Fruit fly (Drosophila melanogaster) whole organism, embryonic: ENCODE measurements around the gene CG5934.

Experiments
- Aef1 ChIP-seq: fragments of 200-800 bp; sonication (Bioruptor generic); IDR thresholded peaks from 3 replicates; pipeline ENCODE4 v1.3.6; 2022; ENCODE audit warnings: missing biosample characterization, missing genetic modification characterization
- Atf-2 ChIP-seq: fragments of 200-800 bp; sonication (Bioruptor generic); optimal IDR thresholded peaks from 2 replicates; lab custom pipeline; 2016; ENCODE audit warnings: missing biosample characterization, missing genetic modification characterization
- CG10147 ChIP-seq: fragments of 200-800 bp; sonication (Bioruptor generic); optimal IDR thresholded peaks from 2 replicates; lab custom pipeline; 2019; ENCODE audit warnings: missing biosample characterization, mild to moderate bottlenecking, missing genetic modification characterization, moderate library complexity
- CG10209 ChIP-seq: fragments of 200-800 bp; sonication (Bioruptor generic); optimal IDR thresholded peaks from 3 replicates; lab custom pipeline; 2017; ENCODE audit warnings: missing biosample characterization, mild to moderate bottlenecking, missing genetic modification characterization, missing genetic modification reagents
- CG10654 ChIP-seq: fragments of 200-800 bp; sonication (Bioruptor generic); optimal IDR thresholded peaks from 2 replicates; lab custom pipeline; 2016; ENCODE audit warnings: missing biosample characterization, missing genetic modification characterization
- CG10979 ChIP-seq: fragments of 200-800 bp; sonication (Bioruptor generic); optimal IDR thresholded peaks from 2 replicates; lab custom pipeline; 2018; ENCODE audit warnings: missing biosample characterization, mild to moderate bottlenecking, missing genetic modification characterization, moderate library complexity
- CG11696 ChIP-seq: fragments of 200-800 bp; sonication (Bioruptor generic); IDR thresholded peaks from 2 replicates; pipeline ENCODE4 v1.3.6; 2022; ENCODE audit warnings: missing biosample characterization, missing genetic modification characterization
- CG11723 ChIP-seq: fragments of 200-800 bp; sonication (Bioruptor generic); optimal IDR thresholded peaks from 2 replicates; lab custom pipeline; 2017; ENCODE audit warnings: missing biosample characterization, mild to moderate bottlenecking, missing genetic modification characterization
- CG13424 ChIP-seq: fragments of 200-800 bp; sonication (Bioruptor generic); optimal IDR thresholded peaks from 2 replicates; lab custom pipeline; 2019; ENCODE audit warnings: missing biosample characterization, mild to moderate bottlenecking, missing genetic modification characterization, moderate library complexity
- CG13894 ChIP-seq: fragments of 200-800 bp; sonication (Bioruptor generic); optimal IDR thresholded peaks from 3 replicates; lab custom pipeline; 2018; ENCODE audit warnings: missing biosample characterization, mild to moderate bottlenecking, missing genetic modification characterization, moderate library complexity
- CG14014 ChIP-seq: fragments of 200-800 bp; sonication (Bioruptor generic); IDR thresholded peaks from 2 replicates; pipeline ENCODE4 v1.3.6; 2022; ENCODE audit warnings: missing biosample characterization, missing genetic modification characterization
- CG15269 ChIP-seq: fragments of 200-800 bp; sonication (Bioruptor generic); optimal IDR thresholded peaks from 2 replicates; lab custom pipeline; 2018; ENCODE audit warnings: missing biosample characterization, mild to moderate bottlenecking, missing genetic modification characterization, moderate library complexity
- CG30431 ChIP-seq: fragments of 200-800 bp; sonication (Bioruptor generic); optimal IDR thresholded peaks from 2 replicates; lab custom pipeline; 2017; ENCODE audit warnings: missing biosample characterization, missing genetic modification characterization
- CG32532 ChIP-seq: fragments of 200-800 bp; sonication (Bioruptor generic); IDR thresholded peaks from 2 replicates; pipeline ENCODE4 v1.3.6; 2022; ENCODE audit warnings: missing biosample characterization, missing genetic modification characterization
- CG32772 ChIP-seq: fragments of 200-800 bp; sonication (Bioruptor generic); IDR thresholded peaks from 2 replicates; pipeline ENCODE4 v1.3.6; 2022; ENCODE audit warnings: missing biosample characterization, missing genetic modification characterization
- CG33557 ChIP-seq: fragments of 200-800 bp; sonication (Bioruptor generic); optimal IDR thresholded peaks from 2 replicates; lab custom pipeline; 2019; ENCODE audit warnings: missing biosample characterization, mild to moderate bottlenecking, missing genetic modification characterization, moderate library complexity
- CG3407 ChIP-seq: fragments of 200-800 bp; sonication (Bioruptor generic); optimal IDR thresholded peaks from 2 replicates; lab custom pipeline; 2018; ENCODE audit warnings: missing biosample characterization, mild to moderate bottlenecking, missing genetic modification characterization
- CG4730 ChIP-seq: fragments of 200-800 bp; sonication (Bioruptor generic); IDR thresholded peaks from 2 replicates; pipeline ENCODE4 v1.3.6; 2022; ENCODE audit warnings: missing biosample characterization, missing genetic modification characterization
- CG8290 ChIP-seq, 3 experiments: fragments of 200-800 bp; sonication (Bioruptor generic); optimal IDR thresholded peaks; 2 replicates each; lab custom pipeline; 2016 to 2019; ENCODE audit warnings: missing biosample characterization in 3 of 3, missing genetic modification characterization in 3 of 3, mild to moderate bottlenecking in 2 of 3, moderate library complexity in 1 of 3
- CG8388 ChIP-seq: fragments of 200-800 bp; sonication (Bioruptor generic); optimal IDR thresholded peaks from 2 replicates; lab custom pipeline; 2019; ENCODE audit warnings: missing biosample characterization, mild to moderate bottlenecking, missing genetic modification characterization, moderate library complexity
- CG8924 ChIP-seq: fragments of 200-800 bp; optimal IDR thresholded peaks from 3 replicates; lab custom pipeline; 2019; ENCODE audit warnings: missing biosample characterization, mild to moderate bottlenecking, missing genetic modification characterization, moderate library complexity
- CG9215 ChIP-seq: fragments of 200-800 bp; sonication (Bioruptor generic); IDR thresholded peaks from 2 replicates; pipeline ENCODE4 v1.3.6; 2022; ENCODE audit warnings: missing biosample characterization, missing genetic modification characterization
- CG9817 ChIP-seq: fragments of 200-800 bp; sonication (Bioruptor generic); optimal IDR thresholded peaks from 2 replicates; lab custom pipeline; 2018; ENCODE audit warnings: missing biosample characterization, mild to moderate bottlenecking, missing genetic modification characterization, moderate library complexity
- CkIIα-i1 ChIP-seq: fragments of 200-800 bp; sonication (Bioruptor generic); IDR thresholded peaks from 2 replicates; pipeline ENCODE4 v1.3.6; 2022; ENCODE audit warnings: missing biosample characterization, missing genetic modification characterization
- D19B ChIP-seq: fragments of 200-800 bp; sonication (Bioruptor generic); optimal IDR thresholded peaks from 2 replicates; lab custom pipeline; 2017; ENCODE audit warnings: missing biosample characterization, mild to moderate bottlenecking, missing genetic modification characterization
- Dbx ChIP-seq: fragments of 200-800 bp; sonication (Bioruptor generic); IDR thresholded peaks from 3 replicates; pipeline ENCODE4 v1.3.6; 2022; ENCODE audit warnings: missing biosample characterization, missing genetic modification characterization
- Deaf1 ChIP-seq: fragments of 200-800 bp; optimal IDR thresholded peaks from 3 replicates; lab custom pipeline; 2019; ENCODE audit warnings: missing biosample characterization, mild to moderate bottlenecking, missing genetic modification characterization, moderate library complexity
- Dek ChIP-seq: fragments of 200-800 bp; sonication (Bioruptor generic); optimal IDR thresholded peaks from 3 replicates; lab custom pipeline; 2019; ENCODE audit warnings: missing biosample characterization, mild to moderate bottlenecking, missing genetic modification characterization, moderate library complexity
- Dip3 ChIP-seq: fragments of 200-800 bp; sonication (Bioruptor generic); optimal IDR thresholded peaks from 3 replicates; lab custom pipeline; 2016; ENCODE audit warnings: missing biosample characterization, missing genetic modification characterization
- Dref ChIP-seq: fragments of 200-800 bp; sonication (Bioruptor generic); IDR thresholded peaks from 2 replicates; pipeline ENCODE4 v1.3.6; 2022; ENCODE audit warnings: missing biosample characterization, missing genetic modification characterization
- HLH54F ChIP-seq: fragments of 200-800 bp; sonication (Bioruptor generic); optimal IDR thresholded peaks from 3 replicates; lab custom pipeline; 2016; ENCODE audit warnings: missing biosample characterization, missing genetic modification characterization
- Hmr ChIP-seq: fragments of 200-800 bp; sonication (Bioruptor generic); optimal IDR thresholded peaks from 3 replicates; lab custom pipeline; 2017; ENCODE audit warnings: mild to moderate bottlenecking, missing biosample characterization, missing genetic modification reagents, missing genetic modification characterization
- Hsf ChIP-seq: fragments of 200-800 bp; sonication (Bioruptor generic); optimal IDR thresholded peaks from 3 replicates; lab custom pipeline; 2016; ENCODE audit warnings: missing biosample characterization, missing genetic modification characterization
- Pdp1 ChIP-seq, 2 experiments: fragments of 200-800 bp; sonication (Bioruptor generic); optimal IDR thresholded peaks; 3 replicates each; lab custom pipeline; 2016; ENCODE audit warnings: missing biosample characterization in 2 of 2, missing genetic modification characterization in 2 of 2, mild to moderate bottlenecking in 1 of 2, moderate library complexity in 1 of 2
- Ptx1 ChIP-seq: fragments of 200-800 bp; sonication (Bioruptor generic); IDR thresholded peaks from 2 replicates; pipeline ENCODE4 v1.3.6; 2022; ENCODE audit warnings: missing biosample characterization, missing genetic modification characterization
- Rfx ChIP-seq: fragments of 200-800 bp; sonication (Bioruptor generic); IDR thresholded peaks from 2 replicates; pipeline ENCODE4 v1.3.6; 2022; ENCODE audit warnings: missing biosample characterization, missing genetic modification characterization
- Taf1 ChIP-seq: fragments of 200-800 bp; sonication (Bioruptor generic); IDR thresholded peaks from 2 replicates; pipeline ENCODE4 v1.3.6; 2022; ENCODE audit warnings: missing biosample characterization, missing genetic modification characterization
- Xrp1 ChIP-seq: fragments of 200-800 bp; sonication (Bioruptor generic); IDR thresholded peaks from 2 replicates; pipeline ENCODE4 v1.3.6; 2022; ENCODE audit warnings: missing biosample characterization, missing genetic modification characterization
- al ChIP-seq: fragments of 200-800 bp; sonication (Bioruptor generic); IDR thresholded peaks from 2 replicates; pipeline ENCODE4 v1.3.6; 2022; ENCODE audit warnings: missing biosample characterization, missing genetic modification characterization
- ci ChIP-seq: fragments of 200-800 bp; sonication (Bioruptor generic); IDR thresholded peaks from 3 replicates; pipeline ENCODE4 v1.3.6; 2022; ENCODE audit warnings: missing biosample characterization, missing genetic modification characterization
- croc ChIP-seq: fragments of 200-800 bp; sonication (Bioruptor generic); conservative IDR thresholded peaks from 3 replicates; pipeline ENCODE4 v1.3.6; 2022; ENCODE audit warnings: missing biosample characterization, missing genetic modification characterization
- dysf ChIP-seq: fragments of 200-800 bp; sonication (Bioruptor generic); IDR thresholded peaks from 3 replicates; pipeline ENCODE4 v1.3.6; 2022; ENCODE audit warnings: missing biosample characterization, missing genetic modification characterization
- grau ChIP-seq: fragments of 200-800 bp; optimal IDR thresholded peaks from 3 replicates; lab custom pipeline; 2019; ENCODE audit warnings: missing biosample characterization, mild to moderate bottlenecking, missing genetic modification characterization, moderate library complexity
- gro ChIP-seq: fragments of 200-800 bp; sonication (Bioruptor generic); optimal IDR thresholded peaks from 2 replicates; lab custom pipeline; 2016; ENCODE audit warnings: missing biosample characterization, missing genetic modification characterization
- ham ChIP-seq: fragments of 200-800 bp; sonication (Bioruptor generic); IDR thresholded peaks from 2 replicates; pipeline ENCODE4 v1.3.6; 2022; ENCODE audit warnings: missing biosample characterization, missing genetic modification characterization
- hth ChIP-seq: fragments of >200 bp; optimal IDR thresholded peaks from 2 replicates; lab custom pipeline; 2017; ENCODE audit warnings: inconsistent platforms
- lab ChIP-seq: fragments of 200-800 bp; sonication (Bioruptor generic); optimal IDR thresholded peaks from 3 replicates; lab custom pipeline; 2017; ENCODE audit warnings: missing biosample characterization, missing genetic modification characterization, mild to moderate bottlenecking, moderate library complexity, missing genetic modification reagents
- pfk ChIP-seq: fragments of 200-800 bp; sonication (Bioruptor generic); optimal IDR thresholded peaks from 2 replicates; lab custom pipeline; 2018; ENCODE audit warnings: missing biosample characterization, mild to moderate bottlenecking, missing genetic modification characterization, moderate library complexity
- row ChIP-seq: fragments of 200-800 bp; sonication (Bioruptor generic); IDR thresholded peaks from 3 replicates; pipeline ENCODE4 v1.3.6; 2022; ENCODE audit warnings: missing biosample characterization, missing genetic modification characterization
- sisA ChIP-seq: fragments of 200-800 bp; sonication (Bioruptor generic); IDR thresholded peaks from 2 replicates; pipeline ENCODE4 v1.3.6; 2022; ENCODE audit warnings: missing biosample characterization, missing genetic modification characterization

CG5934 gene

DNA sequence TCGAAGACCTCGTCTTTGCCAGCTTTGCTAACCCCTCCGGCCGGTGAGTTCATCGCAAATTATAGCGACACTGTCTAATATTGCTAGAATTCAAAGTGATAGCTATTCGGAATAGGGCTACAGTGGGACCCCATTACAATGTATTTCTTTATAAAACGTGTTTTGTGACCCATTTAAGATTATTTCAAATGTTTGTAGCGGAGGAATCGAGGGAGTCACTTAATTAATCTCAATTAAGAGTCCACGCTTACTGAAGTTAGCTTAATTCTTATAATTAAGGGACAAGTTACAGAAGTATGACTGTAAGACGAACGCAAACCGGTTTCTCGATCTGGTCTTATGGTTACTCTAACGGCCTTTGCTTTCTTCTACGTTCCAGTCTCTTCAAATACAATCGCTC is 16.1 kb downstream of the CG5934 start (continued):
- TF ChIP-seq HLH54F (GFP tag; lab: Kevin White, UChicago) (peak; percentile 11), D19B (GFP tag; lab: Kevin White, UChicago) (peak; percentile 11), CG10654 (peak; percentile 2), gro (GFP tag; lab: Kevin White, UChicago) (peak; percentile 1), dysf (peak; percentile 58), sisA (GFP tag; lab: Robert Waterston, UW) (peak; percentile 22; the same call in 1 of the 2 replicates), Dip3 (GFP tag; lab: Kevin White, UChicago) (peak; percentile 44), CG33557 (GFP tag; lab: Kevin White, UChicago) (peak; percentile 8), Rfx (GFP tag; lab: Robert Waterston, UW) (peak; percentile 75), Taf1 (0 out of 2 replicates have a peak, but pooled peaks have one; percentile 29), row (GFP tag; lab: Robert Waterston, UW) (peak; percentile 77), CG11696 (0 out of 2 replicates have a peak, but pooled peaks have one; percentile 22), Pdp1 (GFP tag; optimal IDR thresholded peaks at IDR 0.05; lab: Kevin White, UChicago) (peak; percentile 32 to 44), hth (no peak), CG10979 (tag; lab: Kevin White, UChicago) (peak; percentile 62), grau (tag; lab: Kevin White, UChicago) (peak; percentile 92), Dbx (GFP tag; lab: Robert Waterston, UW) (peak; percentile 57; the same call in 1 of the 3 replicates), Atf-2 (GFP tag; lab: Kevin White, UChicago) (no peak), pfk (GFP tag; lab: Kevin White, UChicago) (no peak), croc (GFP tag; lab: Robert Waterston, UW) (0 out of 3 replicates have a peak, but pooled peaks have one; percentile 12), Deaf1 (peak; percentile 21), CG9215 (peak; percentile 46; the same call in 1 of the 2 replicates), ci (GFP tag; lab: Robert Waterston, UW) (0 out of 3 replicates have a peak, but pooled peaks have one; percentile 8), CG4730 (GFP tag; lab: Robert Waterston, UW) (no peak), Xrp1 (GFP tag; lab: Robert Waterston, UW) (peak; percentile 53; the same call in 1 of the 2 replicates), Ptx1 (GFP tag; lab: Robert Waterston, UW) (peak; percentile 31; the same call in 1 of the 2 replicates), Aef1 (peak; percentile 40; the same call in 1 of the 3 replicates), Dek (tag; lab: Kevin White, UChicago) (peak; percentile 32), CG3407 (GFP tag; lab: Kevin White, UChicago) (no peak), CG10209 (peak; percentile 14), CG11723 (GFP tag; lab: Kevin White, UChicago) (peak; percentile 11), Hmr (GFP tag; lab: Kevin White, UChicago) (peak; percentile 29), CG9817 (tag; lab: Kevin White, UChicago) (peak; percentile 2), CG8388 (GFP tag; lab: Kevin White, UChicago) (peak; percentile 21), al (GFP tag; lab: Robert Waterston, UW) (peak; percentile 30; the same call in 1 of the 2 replicates), CG10147 (GFP tag; lab: Kevin White, UChicago) (peak; percentile 50), CG32532 (peak; percentile 80), CG13424 (tag; lab: Kevin White, UChicago) (peak; percentile 33), Dref (GFP tag; lab: Robert Waterston, UW) (no peak), CG30431 (GFP tag; lab: Kevin White, UChicago) (peak; percentile 19), CG8290 (GFP tag; optimal IDR thresholded peaks at IDR 0.05; lab: Kevin White, UChicago) (peak; percentile 7), CG8290 (tag; optimal IDR thresholded peaks at IDR 0.05; lab: Kevin White, UChicago) (peak in 1 of 2 experiments; percentile 56), CG8924 (tag; lab: Kevin White, UChicago) (peak; percentile 37), CkIIα-i1 (no peak), lab (GFP tag; lab: Kevin White, UChicago) (peak; percentile 70), ham (GFP tag; lab: Robert Waterston, UW) (no peak), Hsf (GFP tag; lab: Kevin White, UChicago) (peak; percentile 56), CG32772 (peak; percentile 18; the same call in 1 of the 2 replicates), CG13894 (tag; lab: Kevin White, UChicago) (peak; percentile 54), CG14014 (GFP tag; lab: Robert Waterston, UW) (0 out of 2 replicates have a peak, but pooled peaks have one; percentile 35), CG15269 (peak; percentile 32)
